Fruit fly (Drosophila melanogaster): ENCODE data around the gene cype.

DNA sequence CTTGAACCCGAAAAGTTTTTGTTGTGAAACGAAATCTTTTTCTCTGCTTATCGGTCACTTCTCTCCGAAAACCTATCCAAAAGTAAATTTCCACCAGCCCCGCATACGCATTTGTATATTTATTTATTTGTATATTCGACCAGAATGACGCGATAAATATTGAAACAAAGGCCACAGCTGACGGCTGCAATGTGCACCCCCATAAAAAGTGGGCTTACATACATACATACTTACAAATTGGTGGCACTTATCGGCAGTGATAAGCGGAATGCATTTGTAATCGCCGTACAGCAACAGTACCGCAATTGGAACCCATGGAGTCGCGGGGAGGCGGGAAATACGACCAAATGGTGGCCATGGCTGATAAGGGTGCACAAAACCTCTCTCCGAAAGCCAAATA lies 35.8 kb upstream of the cype start:
- no peak for TF ChIP-seq Dif (GFP tag; optimal IDR thresholded peaks at IDR 0.05; ENCODE audit: partially characterized antibody)
- no peak for TF ChIP-seq CG32264 (GFP tag; optimal IDR thresholded peaks at IDR 0.05)
- TF ChIP-seq psq (GFP tag; optimal IDR thresholded peaks at IDR 0.05): no peak
- TF ChIP-seq CG9705 (GFP tag; optimal IDR thresholded peaks at IDR 0.05): no peak
- TF ChIP-seq usp (GFP tag; optimal IDR thresholded peaks at IDR 0.05): no peak
- no peak for TF ChIP-seq Abd-B (GFP tag; optimal IDR thresholded peaks at IDR 0.05)

Data from whole organism, wandering third instar larva.